Worm (Caenorhabditis elegans) whole organism, late embryonic: ENCODE data around the gene plc-4.

Source experiments
- K09A11.1 ChIP-seq: sonication (generic microtip); optimal IDR thresholded peaks from 2 replicates; lab custom pipeline; 2017; ENCODE audit warnings: antibody characterized with exemption, mild to moderate bottlenecking, missing genetic modification characterization, missing compliant biosample characterization; ENCODE audit not compliant: insufficient read depth
- T23F11.4 ChIP-seq: fragments of 200-800 bp; sonication (Bioruptor generic); optimal IDR thresholded peaks from 2 replicates; lab custom pipeline; 2018; ENCODE audit warnings: mild to moderate bottlenecking, missing genetic modification characterization, missing compliant biosample characterization
- Y22D7AL.16 ChIP-seq: sonication (generic microtip); optimal IDR thresholded peaks from 2 replicates; lab custom pipeline; 2016; ENCODE audit warnings: missing genetic modification characterization, missing compliant biosample characterization
- ceh-18 ChIP-seq: sonication (generic microtip); optimal IDR thresholded peaks from 2 replicates; lab custom pipeline; 2016; ENCODE audit warnings: missing genetic modification characterization, missing compliant biosample characterization
- ceh-19 ChIP-seq: fragments of 200-800 bp; sonication (Bioruptor generic); optimal IDR thresholded peaks from 2 replicates; lab custom pipeline; 2018; ENCODE audit warnings: mild to moderate bottlenecking, missing genetic modification characterization, missing compliant biosample characterization
- ceh-2 ChIP-seq: sonication (generic microtip); optimal IDR thresholded peaks from 2 replicates; lab custom pipeline; 2016; ENCODE audit warnings: missing genotype, missing genetic modification characterization, missing compliant biosample characterization
- ceh-30 ChIP-seq: fragments of 150-350 bp; optimal IDR thresholded peaks from 2 replicates; lab custom pipeline; 2014; ENCODE audit warnings: missing biosample characterization, missing genetic modification characterization
- ceh-34 ChIP-seq: sonication (generic microtip); optimal IDR thresholded peaks from 2 replicates; lab custom pipeline; 2016; ENCODE audit warnings: mild to moderate bottlenecking, missing genetic modification characterization, missing compliant biosample characterization
- ceh-6 ChIP-seq: fragments of 200-800 bp; sonication (Bioruptor generic); optimal IDR thresholded peaks from 2 replicates; lab custom pipeline; 2018; ENCODE audit warnings: mild to moderate bottlenecking, missing genetic modification characterization, missing compliant biosample characterization
- ceh-9 ChIP-seq: sonication (generic microtip); optimal IDR thresholded peaks from 2 replicates; lab custom pipeline; 2016; ENCODE audit warnings: mild to moderate bottlenecking, missing genetic modification characterization, inconsistent platforms, missing compliant biosample characterization
- dmd-4 ChIP-seq: sonication (generic microtip); optimal IDR thresholded peaks from 2 replicates; lab custom pipeline; 2016; ENCODE audit warnings: borderline replicate concordance, missing genetic modification characterization, missing compliant biosample characterization
- elt-4 ChIP-seq: sonication (generic microtip); optimal IDR thresholded peaks from 2 replicates; lab custom pipeline; 2016; ENCODE audit warnings: missing genetic modification characterization, missing compliant biosample characterization
- ets-4 ChIP-seq: sonication (generic microtip); optimal IDR thresholded peaks from 2 replicates; lab custom pipeline; 2016; ENCODE audit warnings: missing genetic modification characterization, missing compliant biosample characterization
- eyg-1 ChIP-seq: sonication (generic microtip); optimal IDR thresholded peaks from 2 replicates; lab custom pipeline; 2016; ENCODE audit warnings: missing genotype, missing genetic modification characterization, missing compliant biosample characterization
- fax-1 ChIP-seq: sonication (generic microtip); optimal IDR thresholded peaks from 2 replicates; lab custom pipeline; 2016; ENCODE audit warnings: missing genotype, missing genetic modification characterization, missing compliant biosample characterization
- fkh-10 ChIP-seq: fragments of 150-350 bp; optimal IDR thresholded peaks from 2 replicates; lab custom pipeline; 2014; ENCODE audit warnings: missing biosample characterization, missing genetic modification reagents, missing genetic modification characterization
- fkh-6 ChIP-seq: sonication (generic microtip); optimal IDR thresholded peaks from 2 replicates; lab custom pipeline; 2016; ENCODE audit warnings: missing genetic modification characterization, missing compliant biosample characterization
- hlh-30 ChIP-seq: sonication (generic microtip); optimal IDR thresholded peaks from 2 replicates; lab custom pipeline; 2017; ENCODE audit warnings: antibody characterized with exemption, missing genetic modification characterization, missing compliant biosample characterization; ENCODE audit not compliant: insufficient read depth
- lim-6 ChIP-seq: sonication (generic microtip); optimal IDR thresholded peaks from 2 replicates; lab custom pipeline; 2016; ENCODE audit warnings: missing genetic modification characterization, missing compliant biosample characterization
- madf-2 ChIP-seq: sonication (generic microtip); optimal IDR thresholded peaks from 2 replicates; lab custom pipeline; 2017; ENCODE audit warnings: missing genetic modification characterization, missing compliant biosample characterization
- mec-3 ChIP-seq: sonication (generic microtip); optimal IDR thresholded peaks from 2 replicates; lab custom pipeline; 2016; ENCODE audit warnings: borderline replicate concordance, missing genetic modification characterization, missing compliant biosample characterization
- nfya-1 ChIP-seq: sonication (generic microtip); optimal IDR thresholded peaks from 2 replicates; lab custom pipeline; 2017; ENCODE audit warnings: missing genetic modification characterization, mild to moderate bottlenecking, missing compliant biosample characterization, antibody characterized with exemption, moderate library complexity
- nhr-11 ChIP-seq: fragments of 150-350 bp; optimal IDR thresholded peaks from 2 replicates; lab custom pipeline; 2014; ENCODE audit warnings: missing biosample characterization, missing genetic modification characterization
- pag-3 ChIP-seq: sonication (generic microtip); optimal IDR thresholded peaks from 2 replicates; lab custom pipeline; 2016; ENCODE audit warnings: missing compliant biosample characterization, missing genetic modification characterization, borderline replicate concordance
- pat-9 ChIP-seq: fragments of 200-800 bp; sonication (Bioruptor generic); optimal IDR thresholded peaks from 2 replicates; lab custom pipeline; 2018; ENCODE audit warnings: mild to moderate bottlenecking, missing genetic modification characterization, moderate library complexity, missing compliant biosample characterization
- pha-2 ChIP-seq: sonication (generic microtip); optimal IDR thresholded peaks from 2 replicates; lab custom pipeline; 2017; ENCODE audit warnings: mild to moderate bottlenecking, missing genetic modification characterization, missing compliant biosample characterization
- pha-4 ChIP-seq: fragments of 150-350 bp; optimal IDR thresholded peaks from 2 replicates; lab custom pipeline; 2018; ENCODE audit warnings: missing biosample characterization, missing genetic modification reagents, missing genetic modification characterization
- pqm-1 ChIP-seq: sonication (generic microtip); optimal IDR thresholded peaks from 2 replicates; lab custom pipeline; 2016; ENCODE audit warnings: missing genetic modification characterization, missing compliant biosample characterization
- pros-1 ChIP-seq: fragments of 150-350 bp; optimal IDR thresholded peaks from 2 replicates; lab custom pipeline; 2014; ENCODE audit warnings: missing biosample characterization, missing genetic modification reagents, missing genetic modification characterization
- sdc-2 ChIP-seq: sonication (generic microtip); optimal IDR thresholded peaks from 2 replicates; lab custom pipeline; 2016; ENCODE audit warnings: missing genotype, missing genetic modification characterization, missing compliant biosample characterization
- sox-4 ChIP-seq: sonication (generic microtip); optimal IDR thresholded peaks from 2 replicates; lab custom pipeline; 2017; ENCODE audit warnings: mild to moderate bottlenecking, missing genetic modification characterization, inconsistent platforms, missing compliant biosample characterization
- syd-9 ChIP-seq: sonication (generic microtip); optimal IDR thresholded peaks from 2 replicates; lab custom pipeline; 2016; ENCODE audit warnings: mild to moderate bottlenecking, missing genetic modification characterization, moderate library complexity, missing compliant biosample characterization
- tbx-7 ChIP-seq: sonication (generic microtip); optimal IDR thresholded peaks from 2 replicates; lab custom pipeline; 2016; ENCODE audit warnings: missing genotype, missing genetic modification characterization, missing compliant biosample characterization
- ttx-3 ChIP-seq: sonication (generic microtip); optimal IDR thresholded peaks from 2 replicates; lab custom pipeline; 2016; ENCODE audit warnings: missing genetic modification reagents, missing genetic modification characterization, missing compliant biosample characterization
- unc-3 ChIP-seq, 2 experiments: fragments of 200-800 bp in 1 of 2; sonication (Bioruptor generic) in 1 of 2; sonication (generic microtip) in 1 of 2; conservative IDR thresholded peaks in 1 of 2; optimal IDR thresholded peaks in 1 of 2; 2 replicates each; pipeline versions ENCODE4 v1.3.6 to Lab custom; 2016 to 2022; ENCODE audit warnings: missing compliant biosample characterization in 2 of 2, missing genetic modification characterization in 2 of 2, missing genetic modification reagents in 1 of 2
- unc-86 ChIP-seq: sonication (generic microtip); optimal IDR thresholded peaks from 2 replicates; lab custom pipeline; 2016; ENCODE audit warnings: missing genetic modification characterization, missing compliant biosample characterization

The plc-4 gene

DNA sequence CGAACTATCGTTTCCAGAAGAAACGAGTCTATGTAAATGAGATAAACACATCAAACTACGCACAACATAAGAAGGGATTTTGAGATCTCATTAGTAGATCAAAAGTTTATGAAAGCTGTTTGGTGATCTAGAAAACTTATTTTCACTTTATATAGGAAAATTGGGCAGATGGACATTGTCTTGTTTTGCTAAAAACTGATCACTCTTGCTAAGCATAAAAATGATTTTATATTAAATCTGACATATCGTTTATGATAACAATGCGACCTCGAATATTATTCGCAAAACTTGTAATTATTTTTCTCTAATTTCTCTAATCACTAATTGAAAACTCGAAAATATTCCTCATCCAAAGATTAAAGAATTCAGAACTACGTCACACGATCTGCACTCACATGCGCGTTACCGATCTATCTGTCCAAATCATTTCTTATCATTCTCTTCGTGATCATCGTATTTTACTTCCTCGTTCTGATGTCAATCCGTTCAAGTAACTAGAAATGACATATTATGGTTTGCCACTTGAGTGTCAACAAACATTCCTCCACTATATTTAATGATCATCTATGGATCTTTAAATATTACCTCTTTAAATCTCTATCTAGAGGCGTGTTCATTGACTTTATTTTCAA, 42.6 kb downstream of the plc-4 start, which contains the start of gene F55G1.7:
F55G1.7 (minus strand) TSS at position 51 of the 632 bp plus-strand sequence.
- no peak for TF ChIP-seq ets-4 (tag; lab: Kevin White, UChicago)
- no peak for TF ChIP-seq Y22D7AL.16 (tag; lab: Kevin White, UChicago)
- no peak for TF ChIP-seq ceh-18 (tag; lab: Kevin White, UChicago)
- TF ChIP-seq T23F11.4 (GFP tag; lab: Kevin White, UChicago): no peak
- TF ChIP-seq unc-86: no peak

DNA sequence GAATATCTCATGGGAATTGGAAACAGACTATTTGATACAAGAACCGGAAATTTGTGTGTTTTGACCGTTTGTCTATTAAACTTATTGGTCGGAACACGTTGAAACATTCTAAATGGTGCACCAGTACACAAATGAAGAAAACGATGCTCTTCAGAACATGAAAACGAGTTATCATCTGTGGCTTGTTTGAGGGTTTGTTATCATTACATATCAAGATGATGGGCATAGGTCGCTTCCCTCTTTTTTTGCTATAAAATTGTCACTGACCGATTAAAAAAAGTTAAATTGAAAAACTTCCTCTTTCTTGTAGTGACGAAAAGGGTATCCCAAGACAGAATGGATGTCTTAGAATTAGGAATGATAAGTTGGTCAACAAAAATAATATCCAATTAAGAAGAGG, 43.8 kb downstream of the plc-4 start:
- TF ChIP-seq fkh-6 (tag; lab: Kevin White, UChicago): no peak
- no peak for TF ChIP-seq elt-4 (tag; lab: Kevin White, UChicago)
- TF ChIP-seq fkh-10 (GFP tag; lab: Kevin White, UChicago): no peak
- no peak for TF ChIP-seq sox-4 (tag; lab: Kevin White, UChicago)
- TF ChIP-seq T23F11.4 (GFP tag; lab: Kevin White, UChicago): no peak
- TF ChIP-seq ceh-18 (tag; lab: Kevin White, UChicago): no peak
- TF ChIP-seq mec-3: no peak
- no peak for TF ChIP-seq ceh-34 (tag; lab: Kevin White, UChicago)
- TF ChIP-seq K09A11.1 (tag; lab: Kevin White, UChicago): no peak
- no peak for TF ChIP-seq ceh-6 (GFP tag; lab: Kevin White, UChicago)
- no peak for TF ChIP-seq ceh-30 (tag; lab: Kevin White, UChicago)
- TF ChIP-seq nfya-1 (tag; lab: Kevin White, UChicago): no peak
- no peak for TF ChIP-seq tbx-7 (tag; lab: Kevin White, UChicago)
- TF ChIP-seq pha-4 (tag; lab: Kevin White, UChicago): no peak
- TF ChIP-seq pat-9: no peak
- TF ChIP-seq ceh-2: no peak
- TF ChIP-seq pqm-1 (tag; lab: Kevin White, UChicago): no peak
- TF ChIP-seq, all 69 proteins: peak for 0

DNA sequence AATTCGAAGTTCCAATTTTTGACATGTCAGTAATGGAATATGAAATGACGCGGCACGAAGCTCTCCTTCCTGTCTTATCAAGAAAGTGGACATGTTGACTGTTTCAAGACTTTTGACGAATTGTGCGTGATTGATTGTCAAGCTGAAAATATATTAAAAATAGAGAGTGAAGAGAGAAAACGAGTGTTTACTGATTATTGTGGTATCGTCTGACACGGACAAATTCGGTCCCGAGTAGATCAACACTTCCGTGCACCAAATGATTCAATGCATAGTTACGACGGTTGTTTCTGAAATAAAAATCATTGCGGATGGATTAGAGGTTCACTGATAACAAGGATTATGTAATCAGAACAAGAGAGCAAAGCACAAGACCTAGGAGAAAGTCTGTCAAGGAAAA, 45.3 kb downstream of the plc-4 start:
- no peak for TF ChIP-seq ceh-9 (tag; lab: Kevin White, UChicago)
- no peak for TF ChIP-seq pag-3 (tag; lab: Kevin White, UChicago)
- no peak for TF ChIP-seq eyg-1
- TF ChIP-seq fkh-10 (GFP tag; lab: Kevin White, UChicago): no peak
- no peak for TF ChIP-seq lim-6 (tag; lab: Kevin White, UChicago)
- no peak for TF ChIP-seq ceh-19
- TF ChIP-seq madf-2 (tag; lab: Kevin White, UChicago): no peak
- no peak for TF ChIP-seq unc-3 (GFP tag; conservative IDR thresholded peaks at IDR 0.05; lab: Robert Waterston, UW)
- TF ChIP-seq unc-3 (tag; optimal IDR thresholded peaks at IDR 0.05; lab: Kevin White, UChicago): no peak
- TF ChIP-seq nhr-11 (tag; lab: Kevin White, UChicago): no peak
- no peak for TF ChIP-seq dmd-4 (tag; lab: Kevin White, UChicago)
- TF ChIP-seq tbx-7 (tag; lab: Kevin White, UChicago): no peak
- no peak for TF ChIP-seq pros-1
- TF ChIP-seq ttx-3 (tag; lab: Kevin White, UChicago): no peak

DNA sequence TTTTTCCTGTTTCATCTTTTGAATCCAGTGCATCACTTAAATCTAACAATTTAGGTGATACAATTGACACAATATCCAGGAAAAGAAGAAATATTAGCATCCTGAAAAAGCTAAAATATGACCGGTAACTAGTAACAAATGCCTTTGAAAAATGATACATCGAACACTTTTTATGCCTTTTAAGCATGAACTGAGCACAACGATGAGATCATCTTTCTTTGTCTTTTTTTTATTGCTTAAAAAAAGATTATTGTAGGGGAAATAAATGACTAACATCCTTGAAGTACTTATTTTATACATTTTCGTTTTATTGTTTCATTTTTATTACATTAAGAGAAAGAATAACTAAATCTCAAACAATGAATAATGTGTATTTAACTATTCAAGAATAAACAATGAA, 46.6 kb downstream of the plc-4 start, which contains the start of gene F13B6.3:
F13B6.3 (minus strand) TSS at position 101 of the 400 bp plus-strand sequence.
- no peak for TF ChIP-seq K09A11.1 (tag; lab: Kevin White, UChicago)
- no peak for TF ChIP-seq ttx-3 (tag; lab: Kevin White, UChicago)
- no peak for TF ChIP-seq unc-3 (GFP tag; conservative IDR thresholded peaks at IDR 0.05; lab: Robert Waterston, UW)
- TF ChIP-seq unc-3 (tag; optimal IDR thresholded peaks at IDR 0.05; lab: Kevin White, UChicago): no peak
- no peak for TF ChIP-seq fax-1 (tag; lab: Kevin White, UChicago)
- no peak for TF ChIP-seq syd-9 (tag; lab: Kevin White, UChicago)
- TF ChIP-seq sdc-2 (tag; lab: Kevin White, UChicago): no peak
- no peak for TF ChIP-seq nfya-1 (tag; lab: Kevin White, UChicago)
- no peak for TF ChIP-seq hlh-30 (tag; lab: Kevin White, UChicago)
- no peak for TF ChIP-seq T23F11.4 (GFP tag; lab: Kevin White, UChicago)
- no peak for TF ChIP-seq ceh-6 (GFP tag; lab: Kevin White, UChicago)
- no peak for TF ChIP-seq dmd-4 (tag; lab: Kevin White, UChicago)
- no peak for TF ChIP-seq ceh-9 (tag; lab: Kevin White, UChicago)
- no peak for TF ChIP-seq pha-2 (tag; lab: Kevin White, UChicago)
- TF ChIP-seq, all 69 proteins: peak for 0
